Worm (Caenorhabditis elegans): ENCODE results near the gene R13H4.7.

Gene R13H4.7

DNA sequence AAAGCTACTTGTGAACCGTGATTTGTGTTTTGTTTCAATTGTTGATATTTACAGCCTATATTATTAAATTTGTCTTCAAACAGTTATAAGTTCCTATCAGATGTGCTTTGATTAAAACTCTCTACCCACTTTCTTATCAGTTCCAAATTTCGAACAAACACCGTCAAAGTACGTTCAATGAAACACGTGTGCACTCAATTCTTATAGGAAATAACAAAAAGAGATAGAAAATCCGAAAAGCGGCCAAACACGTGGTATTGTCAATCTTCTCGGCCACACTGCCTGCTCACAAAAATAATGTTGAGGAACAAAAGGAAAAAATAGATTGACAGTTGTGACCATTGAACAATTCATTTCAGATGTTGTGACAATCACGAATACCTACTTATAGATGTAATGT, 17.9 kb upstream of the R13H4.7 start (continued):
- TF ChIP-seq unc-98 (GFP tag; IDR thresholded peaks at IDR 0.05) (no peak), unc-30 (tag; optimal IDR thresholded peaks at IDR 0.05) (no peak), lin-15B (tag; optimal IDR thresholded peaks at IDR 0.05) (no peak), ets-5 (GFP tag; IDR thresholded peaks at IDR 0.05) (no peak), nhr-90 (tag; optimal IDR thresholded peaks at IDR 0.05; ENCODE audit: poor library complexity) (peak; percentile 83), lin-13 (GFP tag; optimal IDR thresholded peaks at IDR 0.05) (peak; percentile 58), aly-2 (tag; optimal IDR thresholded peaks at IDR 0.05) (no peak), ceh-8 (GFP tag; optimal IDR thresholded peaks at IDR 0.05) (no peak), unc-62 (GFP tag; optimal IDR thresholded peaks at IDR 0.05) (no peak), rnt-1 (tag; optimal IDR thresholded peaks at IDR 0.05) (peak; percentile 75), sptf-1 (tag; optimal IDR thresholded peaks at IDR 0.05) (no peak), dpl-1 (GFP tag; optimal IDR thresholded peaks at IDR 0.05) (peak in 2 of 3 experiments; percentile 24 to 51), C04F5.9 (tag; optimal IDR thresholded peaks at IDR 0.05) (peak; percentile 0), mab-9 (GFP tag; IDR thresholded peaks at IDR 0.05) (no peak), nhr-77 (tag; optimal IDR thresholded peaks at IDR 0.05) (peak; percentile 36), zag-1 (tag; optimal IDR thresholded peaks at IDR 0.05) (no peak), nhr-12 (tag; optimal IDR thresholded peaks at IDR 0.05) (no peak), fos-1 (tag; optimal IDR thresholded peaks at IDR 0.05) (no peak), pax-3 (tag; optimal IDR thresholded peaks at IDR 0.05) (peak; percentile 21), irx-1 (tag; optimal IDR thresholded peaks at IDR 0.05) (peak; percentile 13), pqm-1 (tag; optimal IDR thresholded peaks at IDR 0.05) (no peak), hpl-2 (GFP tag; optimal IDR thresholded peaks at IDR 0.05) (no peak), ztf-4 (tag; optimal IDR thresholded peaks at IDR 0.05) (peak; percentile 50), elt-2 (tag; optimal IDR thresholded peaks at IDR 0.05) (peak; percentile 91), mdl-1 (tag; optimal IDR thresholded peaks at IDR 0.05) (peak in 1 of 2 experiments; percentile 96), alr-1 (tag; optimal IDR thresholded peaks at IDR 0.05; ENCODE audit: borderline replicate concordance) (no peak), nhr-20 (tag; optimal IDR thresholded peaks at IDR 0.05) (peak; percentile 97), vab-15 (tag; optimal IDR thresholded peaks at IDR 0.05) (no peak), ceh-90 (tag; optimal IDR thresholded peaks at IDR 0.05) (no peak), tbx-2 (tag; optimal IDR thresholded peaks at IDR 0.05) (peak; percentile 90), isw-1 (GFP tag; IDR thresholded peaks at IDR 0.05) (no peak), sox-4 (tag; optimal IDR thresholded peaks at IDR 0.05) (no peak), Y116A8C.19 (tag; optimal IDR thresholded peaks at IDR 0.05; ENCODE audit: borderline replicate concordance) (no peak), egl-27 (tag; optimal IDR thresholded peaks at IDR 0.05) (no peak), ceh-88 (GFP tag; IDR thresholded peaks at IDR 0.05) (peak; percentile 56; the same call in 1 of the 2 replicates), nhr-19 (GFP tag; conservative IDR thresholded peaks at IDR 0.05) (peak; percentile 99), swsn-7 (tag; optimal IDR thresholded peaks at IDR 0.05) (peak; percentile 62), nhr-71 (tag; optimal IDR thresholded peaks at IDR 0.05) (peak; percentile 96), nhr-84 (tag; optimal IDR thresholded peaks at IDR 0.05) (no peak), mep-1 (tag; optimal IDR thresholded peaks at IDR 0.05) (peak; percentile 43), zip-4 (GFP tag; optimal IDR thresholded peaks at IDR 0.05) (no peak), efl-3 (GFP tag; optimal IDR thresholded peaks at IDR 0.05) (no peak), efl-1 (optimal IDR thresholded peaks at IDR 0.05) (peak; percentile 7 to 23), efl-1 (GFP tag; optimal IDR thresholded peaks at IDR 0.05 in 1 of 2) (peak; percentile 5 to 80), nhr-28 (tag; optimal IDR thresholded peaks at IDR 0.05) (no peak), blmp-1 (tag; optimal IDR thresholded peaks at IDR 0.05) (peak; percentile 54), ztf-11 (tag; optimal IDR thresholded peaks at IDR 0.05) (no peak), unc-86 (tag; optimal IDR thresholded peaks at IDR 0.05) (no peak), nhr-76 (tag; optimal IDR thresholded peaks at IDR 0.05) (no peak), grh-1 (GFP tag; IDR thresholded peaks at IDR 0.05) (peak; percentile 41; the same call in 1 of the 2 replicates), sup-37 (GFP tag; optimal IDR thresholded peaks at IDR 0.05) (peak; percentile 39), fkh-8 (tag; optimal IDR thresholded peaks at IDR 0.05) (no peak), snpc-4 (tag; optimal IDR thresholded peaks at IDR 0.05) (peak; percentile 31), unc-130 (tag; optimal IDR thresholded peaks at IDR 0.05) (peak; percentile 83)

All from whole organism, L1 larva.